Fruit fly (Drosophila melanogaster) whole organism, wandering third instar larva: ENCODE results near the gene Argk1.

ENCODE experiments used
- Dfd ChIP-seq: fragments of >200 bp; optimal IDR thresholded peaks from 2 replicates; lab custom pipeline; 2017; ENCODE audit warnings: missing biosample characterization, missing genetic modification characterization
- GATAd ChIP-seq: sonication (Bioruptor generic); optimal IDR thresholded peaks from 2 replicates; lab custom pipeline; 2016; ENCODE audit warnings: missing biosample characterization, missing genetic modification characterization
- Hr83 ChIP-seq: fragments of 200-300 bp; sonication (Bioruptor generic); optimal IDR thresholded peaks from 2 replicates; lab custom pipeline; 2016; ENCODE audit warnings: missing biosample characterization, mild to moderate bottlenecking, missing genetic modification characterization, moderate library complexity; ENCODE audit not compliant: poor library complexity, severe bottlenecking
- br ChIP-seq: fragments of 200-800 bp; sonication (Bioruptor generic); optimal IDR thresholded peaks from 2 replicates; lab custom pipeline; 2016; ENCODE audit warnings: missing biosample characterization, missing genetic modification characterization
- dl ChIP-seq, 2 experiments: fragments of 175-275, 200-275 bp in 1 of 2; fragments of 200-275 bp in 1 of 2; sonication (Bioruptor generic); optimal IDR thresholded peaks; lab custom pipeline; 2018; ENCODE audit warnings: mild to moderate bottlenecking in 2 of 2, missing biosample characterization in 2 of 2, missing genetic modification characterization in 2 of 2, moderate library complexity in 2 of 2; ENCODE audit not compliant: partially characterized antibody in 2 of 2, insufficient read depth in 1 of 2
- dmrt93B ChIP-seq: fragments of 200-800 bp; sonication (Bioruptor generic); optimal IDR thresholded peaks from 2 replicates; lab custom pipeline; 2018; ENCODE audit warnings: missing biosample characterization, mild to moderate bottlenecking, missing genetic modification characterization
- dsf ChIP-seq: sonication (Bioruptor generic); optimal IDR thresholded peaks from 2 replicates; lab custom pipeline; 2016; ENCODE audit warnings: missing biosample characterization, missing genetic modification characterization, borderline replicate concordance
- h ChIP-seq: fragments of 200-800 bp; sonication (Bioruptor generic); optimal IDR thresholded peaks from 3 replicates; lab custom pipeline; 2016; ENCODE audit warnings: missing biosample characterization, mild to moderate bottlenecking, missing genetic modification characterization
- jim ChIP-seq: fragments of 175-275, 200-325 bp; sonication (Bioruptor generic); optimal IDR thresholded peaks from 2 replicates; lab custom pipeline; 2016; ENCODE audit warnings: missing biosample characterization, mild to moderate bottlenecking, missing genetic modification characterization
- pan ChIP-seq: fragments of >200 bp; optimal IDR thresholded peaks from 2 replicates; lab custom pipeline; 2017
- psq ChIP-seq: fragments of 200-800 bp; sonication (Bioruptor generic); optimal IDR thresholded peaks from 3 replicates; lab custom pipeline; 2017; ENCODE audit warnings: missing biosample characterization, mild to moderate bottlenecking, missing genetic modification characterization, moderate library complexity
- usp ChIP-seq: fragments of >200 bp; optimal IDR thresholded peaks from 2 replicates; lab custom pipeline; 2017; ENCODE audit warnings: missing biosample characterization, missing genetic modification characterization
- woc ChIP-seq: sonication (Bioruptor generic); optimal IDR thresholded peaks from 2 replicates; lab custom pipeline; 2016; ENCODE audit warnings: missing biosample characterization, mild to moderate bottlenecking, missing genetic modification characterization

DNA sequence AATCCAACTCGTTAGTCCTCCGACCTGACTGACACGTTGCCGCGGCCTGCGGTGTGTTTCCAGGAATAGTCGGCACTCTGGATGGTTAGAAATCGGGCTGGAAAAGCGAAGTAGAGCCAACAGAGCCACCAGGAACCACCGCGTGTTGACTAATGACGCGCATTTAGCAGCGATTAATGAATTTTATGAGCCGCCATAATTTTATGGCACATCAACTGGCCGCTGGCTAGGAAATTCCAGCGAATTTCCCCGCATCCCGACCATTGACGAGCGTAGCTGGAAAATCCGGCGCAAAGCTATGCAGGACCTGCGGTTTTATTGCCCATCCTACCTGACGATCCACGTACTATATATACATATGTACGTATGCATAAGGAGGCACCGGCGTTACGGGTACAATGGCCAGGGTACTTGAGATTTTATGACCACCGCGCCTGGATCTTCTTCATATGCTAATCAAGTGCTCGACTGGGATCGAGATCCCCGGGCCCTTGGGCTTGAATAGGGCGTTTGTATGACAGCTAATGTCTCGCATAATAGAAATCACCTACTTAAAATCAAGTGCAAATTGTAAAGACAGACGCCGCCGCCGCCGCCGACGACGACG is 36.5 kb downstream of the Argk1 start:
- no peak for TF ChIP-seq psq (GFP tag; lab: Kevin White, UChicago)
- no peak for TF ChIP-seq dsf
- no peak for TF ChIP-seq Dfd (GFP tag; lab: Kevin White, UChicago)
- no peak for TF ChIP-seq h (GFP tag; lab: Kevin White, UChicago)
- TF ChIP-seq usp, result no peak
- no peak for TF ChIP-seq woc (GFP tag; lab: Kevin White, UChicago)
- no peak for TF ChIP-seq Hr83
- TF ChIP-seq jim (GFP tag; lab: Kevin White, UChicago), result no peak
- no peak for TF ChIP-seq GATAd (GFP tag; lab: Kevin White, UChicago)
- TF ChIP-seq pan (lab: Kevin White, UChicago), result no peak
- TF ChIP-seq dmrt93B, result no peak
- TF ChIP-seq br (GFP tag; lab: Kevin White, UChicago), result no peak
- TF ChIP-seq dl (GFP tag; optimal IDR thresholded peaks at IDR 0.05; lab: Kevin White, UChicago; ENCODE audit: insufficient read depth in 1 of 2, partially characterized antibody in 2 of 2), result no peak
